Fruit fly (Drosophila melanogaster): Measurements from ENCODE around the gene CG43322.

The CG43322 gene

DNA sequence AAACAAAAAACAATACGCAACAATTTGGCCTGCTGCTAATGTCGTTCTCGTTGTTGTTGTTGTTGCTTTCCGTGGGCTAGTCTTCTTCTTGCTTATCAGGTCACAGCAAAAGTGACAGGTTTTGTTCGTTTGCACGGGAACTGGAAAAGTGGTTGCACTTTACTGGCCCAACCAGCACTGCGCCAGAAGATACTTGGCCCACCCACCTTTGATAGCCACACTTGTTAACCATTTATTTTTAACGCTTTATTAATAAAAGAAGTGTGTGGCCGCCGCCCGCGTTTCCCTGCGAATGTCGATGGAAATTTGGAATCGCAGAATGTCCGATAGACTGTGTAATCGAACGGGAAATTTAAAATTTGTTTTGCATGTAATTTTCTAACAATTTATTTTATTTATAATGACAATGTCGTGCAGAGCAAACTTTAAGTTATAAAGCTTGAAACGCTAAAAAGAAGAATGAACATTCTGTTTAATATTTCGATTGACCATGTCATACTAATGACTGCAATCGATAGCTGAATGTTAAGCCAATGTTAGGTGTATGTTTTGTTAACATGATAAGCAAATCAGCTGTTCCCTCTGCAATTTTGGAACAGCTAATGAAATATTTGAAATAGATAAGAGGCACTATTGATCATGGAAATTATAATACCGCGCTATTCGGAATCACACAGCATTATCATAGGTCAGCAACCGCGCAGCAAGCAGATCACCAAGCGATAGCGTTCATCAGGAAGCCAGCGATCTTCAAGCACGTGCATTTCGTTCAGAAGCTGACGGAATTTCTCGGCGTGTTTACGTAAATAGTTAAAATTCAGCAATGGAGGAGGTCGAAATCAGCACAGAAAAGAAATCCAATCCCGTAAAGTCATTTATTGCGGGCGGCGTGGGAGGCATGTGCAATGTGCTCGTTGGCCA, 14.1 kb downstream of the CG43322 start, which contains the start of the genes CG31908 and MME1:
TSS of gene CG31908 (minus strand) at position 402 of the 921 bp plus-strand sequence.
TSS of gene MME1 (plus strand) at position 539 of the 921 bp plus-strand sequence.
- TF ChIP-seq Mio (GFP tag; optimal IDR thresholded peaks at IDR 0.05): no peak
- peak in 1 of 2 experiments; percentile 63 for TF ChIP-seq foxo (GFP tag; optimal IDR thresholded peaks at IDR 0.05)
- peak; percentile 23 for TF ChIP-seq Sp1 (GFP tag; optimal IDR thresholded peaks at IDR 0.05)
- TF ChIP-seq N (GFP tag; optimal IDR thresholded peaks at IDR 0.05): no peak
- no peak for TF ChIP-seq usp (GFP tag; optimal IDR thresholded peaks at IDR 0.05)
- TF ChIP-seq Rel (GFP tag; optimal IDR thresholded peaks at IDR 0.05): no peak
- no peak for TF ChIP-seq Rel (tag; optimal IDR thresholded peaks at IDR 0.05)
- TF ChIP-seq Hr83 (GFP tag; optimal IDR thresholded peaks at IDR 0.05; ENCODE audit: poor library complexity, severe bottlenecking): peak; percentile 84
- TF ChIP-seq rgr (GFP tag; optimal IDR thresholded peaks at IDR 0.05): peak; percentile 66
- no peak for TF ChIP-seq jim (GFP tag; optimal IDR thresholded peaks at IDR 0.05)
- no peak for TF ChIP-seq woc (GFP tag; optimal IDR thresholded peaks at IDR 0.05)
- peak; percentile 82 for TF ChIP-seq tai (GFP tag; optimal IDR thresholded peaks at IDR 0.05)
- no peak for TF ChIP-seq Dif (GFP tag; optimal IDR thresholded peaks at IDR 0.05; ENCODE audit: partially characterized antibody)
- peak; percentile 54 for TF ChIP-seq sage (GFP tag; optimal IDR thresholded peaks at IDR 0.05)
- no peak for TF ChIP-seq CrebA (GFP tag; optimal IDR thresholded peaks at IDR 0.05; ENCODE audit: borderline replicate concordance)
- TF ChIP-seq Vsx2 (GFP tag; optimal IDR thresholded peaks at IDR 0.05; ENCODE audit: partially characterized antibody): no peak
- peak; percentile 32 for TF ChIP-seq CG32264 (GFP tag; optimal IDR thresholded peaks at IDR 0.05)
- TF ChIP-seq Hr78 (GFP tag; optimal IDR thresholded peaks at IDR 0.05): no peak
- peak; percentile 54 for TF ChIP-seq h (GFP tag; optimal IDR thresholded peaks at IDR 0.05)
- TF ChIP-seq psq (GFP tag; optimal IDR thresholded peaks at IDR 0.05): peak; percentile 51
- TF ChIP-seq pan (optimal IDR thresholded peaks at IDR 0.05): no peak
- TF ChIP-seq lola (GFP tag; optimal IDR thresholded peaks at IDR 0.05): no peak
- TF ChIP-seq dsf (GFP tag; optimal IDR thresholded peaks at IDR 0.05; ENCODE audit: borderline replicate concordance): peak; percentile 45
- TF ChIP-seq Abd-B (GFP tag; optimal IDR thresholded peaks at IDR 0.05): no peak
- TF ChIP-seq HLH106 (tag; optimal IDR thresholded peaks at IDR 0.05): peak; percentile 3
- peak; percentile 40 for TF ChIP-seq Myc (optimal IDR thresholded peaks at IDR 0.05)
- TF ChIP-seq brk (GFP tag; optimal IDR thresholded peaks at IDR 0.05): peak; percentile 42
- no peak for TF ChIP-seq CG9705 (GFP tag; optimal IDR thresholded peaks at IDR 0.05)
- no peak for TF ChIP-seq Dfd (GFP tag; optimal IDR thresholded peaks at IDR 0.05)
- TF ChIP-seq br (GFP tag; optimal IDR thresholded peaks at IDR 0.05): peak; percentile 58
- peak; percentile 41 for TF ChIP-seq OdsH (GFP tag; optimal IDR thresholded peaks at IDR 0.05)
- peak; percentile 45 for TF ChIP-seq Hnf4 (GFP tag; optimal IDR thresholded peaks at IDR 0.05)
- TF ChIP-seq dl (GFP tag; optimal IDR thresholded peaks at IDR 0.05; ENCODE audit: insufficient read depth in 1 of 2, partially characterized antibody in 2 of 2): no peak
- TF ChIP-seq GATAd (GFP tag; optimal IDR thresholded peaks at IDR 0.05): peak; percentile 80
- peak; percentile 20 for TF ChIP-seq sv (GFP tag; optimal IDR thresholded peaks at IDR 0.05)
- peak; percentile 59 for TF ChIP-seq fru (GFP tag; optimal IDR thresholded peaks at IDR 0.05)
- peak; percentile 81 for TF ChIP-seq Jra (GFP tag; optimal IDR thresholded peaks at IDR 0.05)
- peak; percentile 65 for TF ChIP-seq ey (GFP tag; optimal IDR thresholded peaks at IDR 0.05)

DNA sequence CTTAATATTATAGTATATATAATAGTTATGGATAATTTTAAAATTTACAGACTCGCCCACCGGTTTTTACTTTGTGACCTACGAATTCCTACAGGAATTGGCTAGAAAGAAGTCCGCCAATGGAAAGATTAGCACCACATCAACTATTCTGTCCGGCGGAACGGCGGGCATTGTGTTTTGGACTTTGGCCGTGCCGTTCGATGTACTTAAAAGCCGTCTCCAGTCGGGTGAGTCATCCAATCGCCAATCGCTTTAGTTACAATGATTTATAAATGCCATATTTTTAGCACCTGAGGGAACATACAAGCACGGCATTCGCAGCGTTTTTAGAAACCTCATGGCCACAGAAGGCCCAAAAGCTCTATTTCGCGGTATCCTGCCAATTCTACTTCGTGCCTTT, 15.2 kb downstream of the CG43322 start:
- TF ChIP-seq CrebA (GFP tag; optimal IDR thresholded peaks at IDR 0.05; ENCODE audit: borderline replicate concordance): no peak
- no peak for TF ChIP-seq rgr (GFP tag; optimal IDR thresholded peaks at IDR 0.05)
- no peak for TF ChIP-seq br (GFP tag; optimal IDR thresholded peaks at IDR 0.05)
- TF ChIP-seq h (GFP tag; optimal IDR thresholded peaks at IDR 0.05): no peak
- TF ChIP-seq woc (GFP tag; optimal IDR thresholded peaks at IDR 0.05): no peak
- no peak for TF ChIP-seq jim (GFP tag; optimal IDR thresholded peaks at IDR 0.05)
- no peak for TF ChIP-seq Hr78 (GFP tag; optimal IDR thresholded peaks at IDR 0.05)
- no peak for TF ChIP-seq N (GFP tag; optimal IDR thresholded peaks at IDR 0.05)
- no peak for TF ChIP-seq brk (GFP tag; optimal IDR thresholded peaks at IDR 0.05)
- no peak for TF ChIP-seq GATAd (GFP tag; optimal IDR thresholded peaks at IDR 0.05)
- no peak for TF ChIP-seq psq (GFP tag; optimal IDR thresholded peaks at IDR 0.05)
- no peak for TF ChIP-seq tai (GFP tag; optimal IDR thresholded peaks at IDR 0.05)
- TF ChIP-seq CG9705 (GFP tag; optimal IDR thresholded peaks at IDR 0.05): no peak
- TF ChIP-seq ey (GFP tag; optimal IDR thresholded peaks at IDR 0.05): no peak
- TF ChIP-seq Hnf4 (GFP tag; optimal IDR thresholded peaks at IDR 0.05): no peak
